Worm (Caenorhabditis elegans) whole organism, L4/young adult: ENCODE measurements around the gene dpy-28.

Experiments used
- W03F9.2 ChIP-seq: fragments of 150-350 bp; optimal IDR thresholded peaks from 2 replicates; lab custom pipeline; 2014; ENCODE audit warnings: missing biosample characterization, missing genetic modification characterization
- dao-5 ChIP-seq: sonication (generic microtip); optimal IDR thresholded peaks from 2 replicates; lab custom pipeline; 2016; ENCODE audit warnings: missing genotype, missing genetic modification characterization, moderate library complexity, missing compliant biosample characterization
- him-1 ChIP-seq: sonication (generic microtip); optimal IDR thresholded peaks from 2 replicates; lab custom pipeline; 2016; ENCODE audit warnings: missing genotype, missing genetic modification reagents, missing genetic modification characterization, missing compliant biosample characterization

ce11 chrIII:10791233-10791632, 28.3 kb downstream of the dpy-28 start:
- no peak for TF ChIP-seq him-1 (tag; lab: Kevin White, UChicago)
- TF ChIP-seq W03F9.2 (tag; lab: Kevin White, UChicago): no peak
- no peak for TF ChIP-seq dao-5
